Fruit fly (Drosophila melanogaster): ENCODE results near the gene CG7715.

CG7715 gene

DNA sequence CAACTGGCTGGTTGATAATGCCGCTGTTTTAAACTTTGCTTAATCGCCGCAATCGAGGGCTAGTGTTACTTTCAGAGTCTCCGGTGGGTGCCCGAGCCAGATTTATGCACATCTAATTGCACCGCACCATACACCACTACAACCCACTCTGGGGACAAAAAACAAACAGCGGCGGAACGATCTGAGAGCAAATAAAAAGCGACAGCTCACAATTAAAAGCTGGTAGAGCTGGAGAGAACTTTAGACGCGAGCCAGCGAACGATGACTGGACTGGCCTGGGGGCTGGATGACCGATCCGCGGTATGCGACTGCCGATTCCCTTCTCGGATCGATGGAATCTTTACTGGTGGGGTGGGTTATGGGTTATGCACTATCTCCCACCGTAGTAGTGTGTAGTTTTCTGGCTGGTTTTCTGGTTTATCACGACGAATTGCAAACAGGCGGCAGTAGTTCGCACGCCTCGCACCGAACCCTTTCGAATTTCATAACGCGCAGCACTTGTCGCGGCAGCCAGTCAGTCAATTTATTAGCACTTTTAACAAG is 11.2 kb upstream of the CG7715 start:
- TF ChIP-seq CG8478 (optimal IDR thresholded peaks at IDR 0.05) = no peak
- no peak for TF ChIP-seq usp (GFP tag; optimal IDR thresholded peaks at IDR 0.05)
- no peak for TF ChIP-seq EcR (GFP tag; optimal IDR thresholded peaks at IDR 0.05)
- no peak for TF ChIP-seq Dll (optimal IDR thresholded peaks at IDR 0.05)
- no peak for TF ChIP-seq pan (optimal IDR thresholded peaks at IDR 0.05)
- TF ChIP-seq psq (optimal IDR thresholded peaks at IDR 0.05) = no peak

DNA sequence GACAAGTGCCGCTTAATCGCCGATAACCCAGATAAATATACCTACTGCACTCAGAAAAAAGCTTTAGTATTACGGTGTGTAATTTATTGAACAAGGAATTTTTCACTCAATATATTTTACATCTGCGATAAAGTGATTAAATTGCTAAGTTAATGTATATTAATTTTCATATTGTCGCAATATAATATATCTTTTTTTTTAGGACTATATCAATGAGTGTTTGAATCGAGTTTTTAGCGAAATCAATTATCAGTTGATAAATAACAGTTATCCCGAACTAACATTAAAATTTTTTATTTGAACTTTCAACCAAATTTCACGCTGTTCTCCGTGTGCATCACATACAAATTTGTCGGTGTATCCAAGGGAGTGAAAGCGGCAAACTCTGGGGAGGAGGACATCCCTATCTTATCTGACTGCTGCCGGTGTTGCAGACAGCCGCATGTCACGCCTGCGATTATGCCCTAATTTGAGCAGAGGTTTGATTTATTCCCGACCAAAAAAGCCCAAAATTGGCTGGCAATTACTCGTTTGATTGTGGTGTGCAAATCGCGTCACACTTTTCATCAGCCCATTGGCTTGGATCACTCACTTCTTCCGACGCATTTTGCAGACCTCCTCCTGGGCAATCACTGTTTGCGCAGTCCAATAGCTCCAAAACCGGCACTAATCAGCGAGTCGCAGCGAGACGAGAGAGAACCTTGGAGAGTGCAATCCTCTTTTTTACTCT is 10.6 kb upstream of the CG7715 start:
- TF ChIP-seq usp (GFP tag; optimal IDR thresholded peaks at IDR 0.05) = no peak
- no peak for TF ChIP-seq EcR (GFP tag; optimal IDR thresholded peaks at IDR 0.05)
- TF ChIP-seq Dll (optimal IDR thresholded peaks at IDR 0.05) = peak; percentile 61
- no peak for TF ChIP-seq psq (optimal IDR thresholded peaks at IDR 0.05)
- no peak for TF ChIP-seq CG8478 (optimal IDR thresholded peaks at IDR 0.05)
- no peak for TF ChIP-seq pan (optimal IDR thresholded peaks at IDR 0.05)

DNA sequence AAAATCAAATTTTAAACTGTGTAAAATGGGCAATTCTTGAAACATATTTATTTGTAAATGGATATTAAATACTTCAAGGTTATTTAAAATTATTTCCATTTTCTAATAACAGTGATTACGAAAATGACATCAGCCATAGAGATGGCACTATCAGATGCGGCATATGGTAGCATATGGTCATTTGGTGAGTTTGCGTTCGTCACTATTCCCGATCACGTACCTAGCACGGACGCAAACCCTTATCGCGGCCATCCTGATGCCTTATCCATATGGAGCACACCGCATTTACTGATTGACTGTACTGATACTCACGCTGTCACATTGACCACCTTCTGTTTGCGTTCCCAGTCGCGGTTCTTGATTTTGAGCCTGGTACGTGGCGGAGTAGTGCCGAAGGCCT is 9.8 kb upstream of the CG7715 start:
- no peak for TF ChIP-seq usp (GFP tag; optimal IDR thresholded peaks at IDR 0.05)
- TF ChIP-seq Dll (optimal IDR thresholded peaks at IDR 0.05) = no peak
- TF ChIP-seq psq (optimal IDR thresholded peaks at IDR 0.05) = no peak

- TF ChIP-seq usp (GFP tag; optimal IDR thresholded peaks at IDR 0.05) (no peak), CG8478 (optimal IDR thresholded peaks at IDR 0.05) (no peak), pan (optimal IDR thresholded peaks at IDR 0.05) (no peak), Dll (optimal IDR thresholded peaks at IDR 0.05) (no peak), psq (optimal IDR thresholded peaks at IDR 0.05) (no peak), EcR (GFP tag; optimal IDR thresholded peaks at IDR 0.05) (no peak)
Observed at dm6 chr3R:18733580-18733979, 5.3 kb upstream of the CG7715 start.

- no peak for TF ChIP-seq psq (optimal IDR thresholded peaks at IDR 0.05)
- TF ChIP-seq CG8478 (optimal IDR thresholded peaks at IDR 0.05) = no peak
- no peak for TF ChIP-seq Dll (optimal IDR thresholded peaks at IDR 0.05)
- no peak for TF ChIP-seq EcR (GFP tag; optimal IDR thresholded peaks at IDR 0.05)
- no peak for TF ChIP-seq usp (GFP tag; optimal IDR thresholded peaks at IDR 0.05)
Observed at dm6 chr3R:18732381-18732780, 4.1 kb upstream of the CG7715 start, which contains the start of gene CG14302. Gene CG14302, plus strand, starts transcription at chr3R:18732681.

dm6 chr3R:18731241-18731640 is 3.0 kb upstream of the CG7715 start:
- TF ChIP-seq pan (optimal IDR thresholded peaks at IDR 0.05) (no peak), usp (GFP tag; optimal IDR thresholded peaks at IDR 0.05) (no peak), psq (optimal IDR thresholded peaks at IDR 0.05) (no peak), CG8478 (optimal IDR thresholded peaks at IDR 0.05) (no peak), Dll (optimal IDR thresholded peaks at IDR 0.05) (no peak), EcR (GFP tag; optimal IDR thresholded peaks at IDR 0.05) (no peak)

DNA sequence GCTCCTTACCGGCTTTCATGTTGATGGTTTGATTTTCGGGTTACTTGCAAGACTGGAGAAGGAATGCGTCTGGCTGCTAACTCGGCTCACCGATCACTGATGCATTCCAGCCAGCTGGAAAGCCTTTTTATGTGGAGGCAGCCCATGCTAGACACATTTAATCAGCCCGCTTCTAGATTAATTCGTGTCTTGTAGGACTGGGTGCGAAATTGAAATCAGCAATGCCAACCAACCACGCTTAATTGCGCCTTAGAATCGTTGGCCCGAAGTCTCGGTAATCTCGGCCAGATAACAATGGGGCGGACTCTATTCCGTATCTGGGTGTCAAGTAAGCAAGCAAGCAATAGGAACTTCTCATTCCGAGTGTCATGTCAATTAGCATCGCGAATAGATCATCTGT is 1.9 kb downstream of the CG7715 start, which contains the start of gene CG7714:
TSS of gene CG7714 (minus strand) at position 101 of the 400 bp plus-strand sequence.
- TF ChIP-seq psq (optimal IDR thresholded peaks at IDR 0.05) = no peak
- TF ChIP-seq pan (optimal IDR thresholded peaks at IDR 0.05) = no peak
- no peak for TF ChIP-seq usp (GFP tag; optimal IDR thresholded peaks at IDR 0.05)
- TF ChIP-seq Dll (optimal IDR thresholded peaks at IDR 0.05) = no peak
- TF ChIP-seq CG8478 (optimal IDR thresholded peaks at IDR 0.05) = no peak
- TF ChIP-seq EcR (GFP tag; optimal IDR thresholded peaks at IDR 0.05) = no peak

dm6 chr3R:18722490-18722889 is 5.8 kb downstream of the CG7715 start, which contains the start of gene CG34283:
Gene CG34283, minus strand, starts transcription at chr3R:18722590.
- TF ChIP-seq CG8478 (optimal IDR thresholded peaks at IDR 0.05) (no peak), pan (optimal IDR thresholded peaks at IDR 0.05) (no peak), psq (optimal IDR thresholded peaks at IDR 0.05) (no peak), usp (GFP tag; optimal IDR thresholded peaks at IDR 0.05) (no peak), EcR (GFP tag; optimal IDR thresholded peaks at IDR 0.05) (no peak), Dll (optimal IDR thresholded peaks at IDR 0.05) (no peak)

dm6 chr3R:18721368-18721767 is 6.9 kb downstream of the CG7715 start:
- TF ChIP-seq pan (optimal IDR thresholded peaks at IDR 0.05) (no peak), Dll (optimal IDR thresholded peaks at IDR 0.05) (no peak), psq (optimal IDR thresholded peaks at IDR 0.05) (no peak), EcR (GFP tag; optimal IDR thresholded peaks at IDR 0.05) (no peak), CG8478 (optimal IDR thresholded peaks at IDR 0.05) (no peak), usp (GFP tag; optimal IDR thresholded peaks at IDR 0.05) (no peak)

- TF ChIP-seq EcR (GFP tag; optimal IDR thresholded peaks at IDR 0.05) = no peak
- no peak for TF ChIP-seq CG8478 (optimal IDR thresholded peaks at IDR 0.05)
- no peak for TF ChIP-seq psq (optimal IDR thresholded peaks at IDR 0.05)
- TF ChIP-seq usp (GFP tag; optimal IDR thresholded peaks at IDR 0.05) = no peak
- TF ChIP-seq Dll (optimal IDR thresholded peaks at IDR 0.05) = no peak
- TF ChIP-seq pan (optimal IDR thresholded peaks at IDR 0.05) = no peak
Observed at dm6 chr3R:18719767-18720341, 8.4 kb downstream of the CG7715 start.

DNA sequence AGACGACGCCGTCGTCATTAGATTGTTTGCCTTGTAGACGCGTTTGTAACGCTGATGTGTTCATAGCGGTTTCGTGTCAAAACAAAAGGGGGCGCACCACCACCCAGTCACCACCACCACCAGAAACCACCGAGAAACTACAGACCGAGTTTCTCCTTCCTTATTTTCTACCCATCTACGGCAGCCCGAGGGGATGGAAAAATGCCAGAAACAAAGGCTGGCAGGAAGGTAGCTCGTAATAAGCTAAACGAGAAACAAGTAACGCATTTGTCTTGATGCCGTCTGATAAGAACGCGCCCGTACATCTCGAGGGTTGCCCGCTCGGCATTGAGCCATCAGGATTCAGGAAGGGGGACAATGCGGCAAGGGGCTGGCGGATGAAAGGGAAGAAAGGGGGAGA is 20.8 kb downstream of the CG7715 start:
- no peak for TF ChIP-seq pan (optimal IDR thresholded peaks at IDR 0.05)
- TF ChIP-seq EcR (GFP tag; optimal IDR thresholded peaks at IDR 0.05) = no peak
- no peak for TF ChIP-seq Dll (optimal IDR thresholded peaks at IDR 0.05)
- TF ChIP-seq psq (optimal IDR thresholded peaks at IDR 0.05) = no peak
- no peak for TF ChIP-seq usp (GFP tag; optimal IDR thresholded peaks at IDR 0.05)
- no peak for TF ChIP-seq CG8478 (optimal IDR thresholded peaks at IDR 0.05)

DNA sequence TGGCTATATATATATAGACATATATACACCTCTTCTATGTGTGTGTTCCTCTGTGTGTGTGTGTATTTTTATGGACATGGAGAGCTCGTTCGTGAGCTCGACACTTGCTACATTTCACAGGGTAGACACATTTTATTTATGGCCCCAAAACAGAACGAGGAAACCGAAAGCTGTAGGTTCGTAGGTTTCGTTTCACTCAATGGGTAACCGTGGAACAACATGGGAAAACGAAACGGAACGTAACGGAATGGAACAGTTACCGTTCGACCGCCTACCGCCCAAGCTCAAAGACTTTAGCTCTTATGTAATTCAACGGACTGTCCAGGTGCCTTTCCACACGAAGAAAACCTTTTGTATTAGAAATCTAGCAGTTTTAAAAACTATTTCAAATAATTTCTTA is 22.0 kb downstream of the CG7715 start:
- TF ChIP-seq psq (optimal IDR thresholded peaks at IDR 0.05) (no peak), EcR (GFP tag; optimal IDR thresholded peaks at IDR 0.05) (no peak), CG8478 (optimal IDR thresholded peaks at IDR 0.05) (no peak), pan (optimal IDR thresholded peaks at IDR 0.05) (no peak), usp (GFP tag; optimal IDR thresholded peaks at IDR 0.05) (no peak), Dll (optimal IDR thresholded peaks at IDR 0.05) (no peak)

All from whole organism.